Fruit fly (Drosophila melanogaster): ENCODE measurements around the gene CG42526.

CG42526 gene

DNA sequence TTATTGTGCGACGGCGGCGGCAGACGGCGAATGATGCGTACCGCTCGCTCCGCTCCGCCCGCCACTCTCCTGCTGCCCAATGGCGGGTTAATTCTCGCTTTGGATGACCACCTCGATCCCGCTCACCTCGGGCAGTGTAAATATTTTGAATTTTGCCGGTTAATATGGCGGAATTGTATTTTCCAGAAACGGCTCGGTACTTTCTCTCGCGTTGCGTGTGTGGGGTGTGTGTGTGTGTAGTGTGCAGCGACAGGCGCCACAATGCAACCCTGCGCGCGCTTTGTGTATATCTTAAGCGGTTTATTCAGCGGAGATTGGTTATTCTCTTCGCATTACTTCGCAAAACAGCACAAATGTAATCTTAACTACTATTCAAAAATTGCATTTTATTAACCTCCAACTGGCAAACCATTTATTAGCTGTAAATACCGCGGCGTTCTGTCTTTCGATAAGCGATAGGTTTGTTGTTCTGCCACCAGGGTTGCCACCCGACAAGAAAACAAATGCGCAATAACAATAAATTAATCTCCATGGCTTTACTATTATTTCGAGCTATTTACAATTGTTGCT, 20.7 kb upstream of the CG42526 start, which contains the start of the genes phol and CG3552 (continued):
- TF ChIP-seq dati (GFP tag; IDR thresholded peaks at IDR 0.05) (no peak), Optix (GFP tag; IDR thresholded peaks at IDR 0.05) (no peak), scrt (GFP tag; optimal IDR thresholded peaks at IDR 0.05) (no peak), H15 (GFP tag; IDR thresholded peaks at IDR 0.05) (no peak), Atf-2 (GFP tag; optimal IDR thresholded peaks at IDR 0.05) (peak; percentile 4), CG2712 (tag; optimal IDR thresholded peaks at IDR 0.05) (peak; percentile 16), Sry-β (GFP tag; optimal IDR thresholded peaks at IDR 0.05) (peak; percentile 42), unc-4 (GFP tag; IDR thresholded peaks at IDR 0.05; ENCODE audit: partially characterized antibody) (peak; percentile 43), dm (GFP tag; optimal IDR thresholded peaks at IDR 0.05) (peak; percentile 68), Doc3 (GFP tag; IDR thresholded peaks at IDR 0.05; ENCODE audit: partially characterized antibody) (0 out of 3 replicates have a peak, but pooled peaks have one; percentile 46), eve (GFP tag; optimal IDR thresholded peaks at IDR 0.05) (no peak), Opbp (GFP tag; IDR thresholded peaks at IDR 0.05; ENCODE audit: partially characterized antibody) (0 out of 3 replicates have a peak, but pooled peaks have one; percentile 38), CG9876 (GFP tag; optimal IDR thresholded peaks at IDR 0.05) (no peak), CG7928 (GFP tag; optimal IDR thresholded peaks at IDR 0.05) (peak; percentile 41), inv (GFP tag; IDR thresholded peaks at IDR 0.05; ENCODE audit: partially characterized antibody) (peak; percentile 39), sob (GFP tag; IDR thresholded peaks at IDR 0.05) (0 out of 2 replicates have a peak, but pooled peaks have one; percentile 6), Hand (GFP tag; optimal IDR thresholded peaks at IDR 0.05) (peak; percentile 6), btn (GFP tag; optimal IDR thresholded peaks at IDR 0.05) (no peak), HmgZ (tag; optimal IDR thresholded peaks at IDR 0.05) (peak; percentile 3), CG17328 (GFP tag; IDR thresholded peaks at IDR 0.05) (no peak), CG2116 (GFP tag; optimal IDR thresholded peaks at IDR 0.05) (peak; percentile 98), CrebB (tag; optimal IDR thresholded peaks at IDR 0.05) (no peak), CG4707 (GFP tag; optimal IDR thresholded peaks at IDR 0.05) (no peak), CG13624 (GFP tag; optimal IDR thresholded peaks at IDR 0.05) (peak; percentile 88), CG11504 (tag; optimal IDR thresholded peaks at IDR 0.05) (peak; percentile 16), Pdp1 (GFP tag; optimal IDR thresholded peaks at IDR 0.05) (peak in 1 of 2 experiments; percentile 31), CG10543 (GFP tag; optimal IDR thresholded peaks at IDR 0.05) (peak; percentile 45), ash1 (GFP tag; optimal IDR thresholded peaks at IDR 0.05) (no peak), fu2 (GFP tag; optimal IDR thresholded peaks at IDR 0.05) (peak; percentile 18), Dfd (GFP tag; optimal IDR thresholded peaks at IDR 0.05) (no peak), Neu2 (GFP tag; optimal IDR thresholded peaks at IDR 0.05; ENCODE audit: borderline replicate concordance) (peak; percentile 17), CG12391 (tag; optimal IDR thresholded peaks at IDR 0.05) (peak; percentile 34)

DNA sequence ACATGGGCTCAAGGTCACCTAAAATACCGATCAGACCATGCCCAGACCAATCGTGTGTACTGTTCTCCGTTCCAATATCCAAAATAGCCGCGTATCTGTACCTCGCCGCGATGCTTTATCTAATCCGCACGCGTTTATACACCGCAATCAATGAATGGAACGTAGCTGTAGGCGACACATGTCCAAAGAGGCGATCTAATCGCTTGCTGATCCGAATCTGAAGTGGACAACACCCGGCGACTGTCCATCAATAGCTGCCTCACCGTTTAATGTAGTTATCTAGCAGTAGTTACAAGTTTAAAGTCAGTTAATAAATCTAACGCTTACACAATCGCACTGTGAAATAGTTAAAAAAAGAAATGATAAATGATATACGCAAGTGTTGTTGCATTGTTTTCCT, 17.2 kb upstream of the CG42526 start:
- TF ChIP-seq schlank (tag; optimal IDR thresholded peaks at IDR 0.05) = no peak
- no peak for TF ChIP-seq onecut (GFP tag; IDR thresholded peaks at IDR 0.05)
- TF ChIP-seq CG12299 (tag; optimal IDR thresholded peaks at IDR 0.05) = no peak
- no peak for TF ChIP-seq Meics (GFP tag; optimal IDR thresholded peaks at IDR 0.05)
- no peak for TF ChIP-seq Sry-β (GFP tag; optimal IDR thresholded peaks at IDR 0.05)
- TF ChIP-seq CG10979 (tag; optimal IDR thresholded peaks at IDR 0.05) = no peak
- no peak for TF ChIP-seq HLH54F (GFP tag; optimal IDR thresholded peaks at IDR 0.05)
- no peak for TF ChIP-seq tna (GFP tag; IDR thresholded peaks at IDR 0.05; ENCODE audit: partially characterized antibody)
- no peak for TF ChIP-seq CG7556 (GFP tag; optimal IDR thresholded peaks at IDR 0.05)
- TF ChIP-seq Ada2b (GFP tag; IDR thresholded peaks at IDR 0.05) = no peak
- TF ChIP-seq gro (GFP tag; optimal IDR thresholded peaks at IDR 0.05) = peak; percentile 5
- no peak for TF ChIP-seq CG1832 (GFP tag; optimal IDR thresholded peaks at IDR 0.05)
- no peak for TF ChIP-seq D19A (tag; optimal IDR thresholded peaks at IDR 0.05)
- TF ChIP-seq Sox100B (GFP tag; optimal IDR thresholded peaks at IDR 0.05) = no peak
- TF ChIP-seq dysf (GFP tag; IDR thresholded peaks at IDR 0.05) = 0 out of 3 replicates have a peak, but pooled peaks have one; percentile 16
- TF ChIP-seq MTF-1 (GFP tag; optimal IDR thresholded peaks at IDR 0.05; ENCODE audit: borderline replicate concordance) = no peak
- peak; percentile 88 for TF ChIP-seq exex (tag; optimal IDR thresholded peaks at IDR 0.05)
- TF ChIP-seq CG32772 (GFP tag; IDR thresholded peaks at IDR 0.05) = no peak
- no peak for TF ChIP-seq CG10565 (GFP tag; optimal IDR thresholded peaks at IDR 0.05)
- TF ChIP-seq CG4282 (GFP tag; optimal IDR thresholded peaks at IDR 0.05) = no peak
